Worm (Caenorhabditis elegans) whole organism, young adult: Measurements from ENCODE around the gene F11C7.7.
"Not testable (repeated sequence)": the region's sequence is repeated elsewhere in the genome, so short reads cannot be mapped to it uniquely, and the experiment has no call there.

Experiments used
- F22D6.2 ChIP-seq: sonication (generic microtip); optimal IDR thresholded peaks from 2 replicates; lab custom pipeline; 2016; ENCODE audit warnings: mild to moderate bottlenecking, missing genetic modification characterization, missing compliant biosample characterization
- T26A5.8 ChIP-seq: sonication (generic microtip); optimal IDR thresholded peaks from 2 replicates; lab custom pipeline; 2016; ENCODE audit warnings: missing genetic modification characterization, missing compliant biosample characterization
- dox-1 ChIP-seq: fragments of 200-800 bp; sonication (Bioruptor generic); IDR thresholded peaks from 2 replicates; pipeline ENCODE4 v1.3.6; 2022; ENCODE audit warnings: missing genetic modification reagents, missing genetic modification characterization, missing compliant biosample characterization
- lin-26 ChIP-seq: fragments of 200-800 bp; sonication (Bioruptor generic); IDR thresholded peaks from 2 replicates; pipeline ENCODE4 v1.3.6; 2022; ENCODE audit warnings: missing genetic modification reagents, missing genetic modification characterization, missing compliant biosample characterization
- madf-8 ChIP-seq: fragments of 200-800 bp; sonication (Bioruptor generic); conservative IDR thresholded peaks from 2 replicates; pipeline ENCODE4 v1.3.6; 2022; ENCODE audit warnings: missing genetic modification reagents, missing genetic modification characterization, missing compliant biosample characterization
- snpc-4 ChIP-seq, 5 experiments: fragments of 150-350 bp in 1 of 5; sonication (generic microtip) in 4 of 5; optimal IDR thresholded peaks; 2 replicates each; lab custom pipeline; 2014 to 2018; ENCODE audit warnings: missing genetic modification characterization in 5 of 5, missing biosample characterization in 3 of 5, antibody characterized with exemption in 2 of 5, mild to moderate bottlenecking in 2 of 5, missing compliant biosample characterization in 2 of 5, missing genotype in 2 of 5, moderate library complexity in 2 of 5, missing genetic modification reagents in 1 of 5
- zim-3 ChIP-seq: sonication (generic microtip); optimal IDR thresholded peaks from 2 replicates; lab custom pipeline; 2017; ENCODE audit warnings: mild to moderate bottlenecking, missing genetic modification characterization, moderate library complexity, missing compliant biosample characterization

DNA sequence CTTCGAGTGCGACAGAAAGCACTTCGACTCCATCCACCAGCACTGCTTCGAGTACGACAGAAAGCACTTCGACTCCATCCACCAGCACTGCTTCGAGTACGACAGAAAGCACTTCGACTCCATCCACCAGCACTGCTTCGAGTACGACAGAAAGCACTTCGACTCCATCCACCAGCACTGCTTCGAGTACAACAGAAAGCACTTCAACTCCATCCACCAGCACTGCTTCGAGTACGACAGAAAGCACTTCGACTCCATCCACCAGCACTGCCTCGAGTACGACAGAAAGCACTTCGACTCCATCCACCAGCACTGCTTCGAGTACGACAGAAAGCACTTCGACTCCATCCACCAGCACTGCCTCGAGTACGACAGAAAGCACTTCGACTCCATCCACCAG, 48.8 kb downstream of the F11C7.7 start:
- TF ChIP-seq F22D6.2 (tag; lab: Kevin White, UChicago); zim-3; snpc-4 (GFP tag; optimal IDR thresholded peaks at IDR 0.05; lab: Kevin White, UChicago); snpc-4 (tag; optimal IDR thresholded peaks at IDR 0.05; lab: Kevin White, UChicago); madf-8 (GFP tag; lab: Robert Waterston, UW); dox-1 (GFP tag; lab: Robert Waterston, UW); lin-26 (GFP tag; lab: Robert Waterston, UW); T26A5.8 (tag; lab: Kevin White, UChicago): not testable (repeated sequence)
